Worm (Caenorhabditis elegans) whole organism, midembryonic: ENCODE results near the gene msrp-6.
"Not testable (repeated sequence)": the region's sequence is repeated elsewhere in the genome, so short reads cannot be mapped to it uniquely, and the experiment has no call there.

Experiments
- T22C8.4 ChIP-seq: fragments of 200-800 bp; sonication (Bioruptor generic); IDR thresholded peaks from 2 replicates; pipeline ENCODE4 v1.3.6; 2022; ENCODE audit warnings: missing genetic modification characterization, missing compliant biosample characterization
- cog-1 ChIP-seq: sonication (generic microtip); optimal IDR thresholded peaks from 2 replicates; lab custom pipeline; 2016; ENCODE audit warnings: missing genetic modification characterization, missing compliant biosample characterization
- flt-1 ChIP-seq: fragments of 200-800 bp; sonication (Bioruptor generic); IDR thresholded peaks from 2 replicates; pipeline ENCODE4 v1.3.6; 2022; ENCODE audit warnings: missing genetic modification characterization, missing compliant biosample characterization
- klf-2 ChIP-seq: fragments of 200-800 bp; sonication (Bioruptor generic); conservative IDR thresholded peaks from 2 replicates; pipeline ENCODE4 v1.3.6; 2022; ENCODE audit warnings: missing genetic modification reagents, missing genetic modification characterization, missing compliant biosample characterization
- med-1 ChIP-seq: sonication (generic microtip); optimal IDR thresholded peaks from 2 replicates; lab custom pipeline; 2017; ENCODE audit warnings: missing genetic modification characterization, mild to moderate bottlenecking, missing compliant biosample characterization, antibody characterized with exemption, missing genetic modification reagents; ENCODE audit not compliant: insufficient read depth
- tab-1 ChIP-seq: fragments of 200-800 bp; sonication (Bioruptor generic); IDR thresholded peaks from 2 replicates; pipeline ENCODE4 v1.3.6; 2022; ENCODE audit warnings: missing genetic modification characterization, missing compliant biosample characterization
- ztf-29 ChIP-seq: fragments of 200-800 bp; sonication (Bioruptor generic); IDR thresholded peaks from 2 replicates; pipeline ENCODE4 v1.3.6; 2022; ENCODE audit warnings: missing genetic modification reagents, missing genetic modification characterization, missing compliant biosample characterization

DNA sequence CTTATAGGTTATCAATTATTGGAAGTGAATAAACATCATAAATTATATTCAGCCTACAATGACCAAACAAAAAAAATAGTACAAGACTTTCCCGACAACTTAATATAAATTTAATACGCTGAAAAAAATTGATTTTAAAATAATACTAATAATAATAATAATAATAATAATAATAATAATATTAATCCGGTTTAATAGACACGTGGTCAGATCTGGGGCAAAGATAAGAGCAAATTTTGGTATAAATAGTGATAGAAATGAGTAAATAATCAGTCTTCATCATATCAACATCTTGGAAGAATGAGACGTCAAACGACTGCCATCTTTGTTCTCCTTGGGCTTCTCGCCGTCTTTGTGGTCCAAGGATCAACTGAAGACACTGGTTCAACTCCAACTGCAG lies 2.6 kb upstream of the msrp-6 start, which contains the start of gene msrp-5:
- not testable (repeated sequence) for TF ChIP-seq flt-1 (GFP tag; lab: Robert Waterston, UW); tab-1 (GFP tag; lab: Robert Waterston, UW); T22C8.4; ztf-29 (GFP tag; lab: Robert Waterston, UW); med-1 (GFP tag; lab: Kevin White, UChicago); cog-1; klf-2 (GFP tag; lab: Robert Waterston, UW)
